Worm (Caenorhabditis elegans) whole organism, L4 larva: ENCODE measurements around the gene sra-26.

ENCODE experiments used
- F26F4.8 ChIP-seq: fragments of 200-800 bp; sonication (Bioruptor generic); conservative IDR thresholded peaks from 2 replicates; pipeline ENCODE4 v1.3.6; 2022; ENCODE audit warnings: missing genetic modification characterization, missing compliant biosample characterization
- Y48G9A.11 ChIP-seq: fragments of 200-800 bp; sonication (Bioruptor generic); IDR thresholded peaks from 2 replicates; pipeline ENCODE4 v1.3.6; 2022; ENCODE audit warnings: missing genetic modification reagents, missing genetic modification characterization, missing compliant biosample characterization
- egl-27 ChIP-seq: sonication (generic microtip); optimal IDR thresholded peaks from 3 replicates; lab custom pipeline; 2017; ENCODE audit warnings: missing biosample characterization, missing genetic modification reagents, missing genetic modification characterization
- hif-1 ChIP-seq, 2 experiments: sonication (generic microtip); optimal IDR thresholded peaks; 2 replicates each; lab custom pipeline; 2016 to 2017; ENCODE audit warnings: missing compliant biosample characterization in 2 of 2, missing genetic modification characterization in 2 of 2, missing genetic modification reagents in 2 of 2, missing genotype in 2 of 2, mild to moderate bottlenecking in 1 of 2
- lin-39 ChIP-seq: fragments of 150-350 bp; optimal IDR thresholded peaks from 2 replicates; lab custom pipeline; 2014; ENCODE audit warnings: missing biosample characterization, missing genetic modification reagents, missing genetic modification characterization
- lsy-2 ChIP-seq, 2 experiments: fragments of 150-350 bp in 1 of 2; sonication (generic microtip) in 1 of 2; optimal IDR thresholded peaks; 2 replicates each; lab custom pipeline; 2014 to 2017; ENCODE audit warnings: missing biosample characterization in 2 of 2, missing genetic modification characterization in 2 of 2
- nhr-102 ChIP-seq: sonication (generic microtip); optimal IDR thresholded peaks from 2 replicates; lab custom pipeline; 2016; ENCODE audit warnings: mild to moderate bottlenecking, missing genetic modification characterization, moderate library complexity, missing compliant biosample characterization
- pha-4 ChIP-seq, 2 experiments: fragments of 150-350 bp in 1 of 2; fragments of 200-800 bp in 1 of 2; sonication (Bioruptor generic) in 1 of 2; IDR thresholded peaks in 1 of 2; optimal IDR thresholded peaks in 1 of 2; 2 replicates each; pipeline versions ENCODE4 v1.3.6 to Lab custom; 2014 to 2022; ENCODE audit warnings: missing genetic modification characterization in 2 of 2, missing genetic modification reagents in 2 of 2, missing biosample characterization in 1 of 2, missing compliant biosample characterization in 1 of 2
- spr-3 ChIP-seq: fragments of 200-800 bp; sonication (Bioruptor generic); optimal IDR thresholded peaks from 2 replicates; lab custom pipeline; 2018; ENCODE audit warnings: mild to moderate bottlenecking, missing genetic modification characterization, missing compliant biosample characterization
- unc-62 ChIP-seq, 3 experiments: fragments of 150-350 bp in 1 of 3; sonication (generic microtip); optimal IDR thresholded peaks in 2 of 3; peaks in 1 of 3; 1 replicate in 1 of 3; 2 replicates in 2 of 3; lab custom pipeline; 2014 to 2017; ENCODE audit warnings: missing biosample characterization in 3 of 3, missing genetic modification characterization in 3 of 3, missing genetic modification reagents in 3 of 3, missing genotype in 1 of 3
- zfp-2 ChIP-seq: sonication (generic microtip); optimal IDR thresholded peaks from 2 replicates; lab custom pipeline; 2016; ENCODE audit warnings: mild to moderate bottlenecking, missing genetic modification characterization, missing compliant biosample characterization

DNA sequence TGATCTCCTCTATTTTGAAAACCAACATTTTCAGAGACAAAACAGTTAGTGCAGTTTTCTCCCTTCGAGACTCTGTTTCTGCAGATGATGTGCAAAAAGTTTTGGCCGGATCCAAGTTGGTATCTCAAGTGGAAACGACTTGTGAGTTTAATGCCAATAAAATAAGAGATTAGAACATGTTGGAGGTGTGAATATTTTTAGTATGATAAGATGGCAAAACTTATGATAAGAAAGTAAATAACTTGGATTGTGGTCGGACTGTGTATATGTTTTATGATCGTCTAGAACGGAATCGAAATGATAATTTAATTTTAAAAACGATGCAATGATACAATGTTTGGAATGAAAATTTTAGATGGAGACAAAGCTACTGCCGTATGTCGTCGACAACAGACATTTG lies 19.6 kb downstream of the sra-26 start:
- TF ChIP-seq nhr-102 (tag; lab: Kevin White, UChicago) (no peak), zfp-2 (tag; lab: Kevin White, UChicago) (no peak), lsy-2 (tag; optimal IDR thresholded peaks at IDR 0.05; lab: Kevin White, UChicago) (no peak), F26F4.8 (GFP tag; lab: Robert Waterston, UW) (no peak), hif-1 (tag; optimal IDR thresholded peaks at IDR 0.05; lab: Kevin White, UChicago) (no peak), pha-4 (GFP tag; IDR thresholded peaks at IDR 0.05; lab: Robert Waterston, UW) (no peak), pha-4 (tag; optimal IDR thresholded peaks at IDR 0.05; lab: Kevin White, UChicago) (no peak), spr-3 (GFP tag; lab: Kevin White, UChicago) (no peak), egl-27 (no peak), lin-39 (tag; lab: Kevin White, UChicago) (no peak), Y48G9A.11 (GFP tag; lab: Robert Waterston, UW) (no peak), unc-62 (GFP tag; optimal IDR thresholded peaks at IDR 0.05 in 1 of 2; lab: Kevin White, UChicago) (no peak), unc-62 (tag; optimal IDR thresholded peaks at IDR 0.05; lab: Kevin White, UChicago) (no peak)
